Fruit fly (Drosophila melanogaster) whole organism, pupa: ENCODE results near the gene CG11444.

Experiments used
- CG10348 ChIP-seq: fragments of 200-800 bp; sonication (Bioruptor generic); IDR thresholded peaks from 2 replicates; pipeline ENCODE4 v1.3.6; 2022; ENCODE audit warnings: missing biosample characterization, missing genetic modification characterization
- CG12605 ChIP-seq: fragments of 200-800 bp; sonication (Bioruptor generic); IDR thresholded peaks from 2 replicates; pipeline ENCODE4 v1.3.6; 2022; ENCODE audit warnings: missing biosample characterization, missing genetic modification characterization
- CG13204 ChIP-seq: fragments of 200-800 bp; sonication (Bioruptor generic); optimal IDR thresholded peaks from 2 replicates; lab custom pipeline; 2018; ENCODE audit warnings: missing biosample characterization, mild to moderate bottlenecking, missing genetic modification characterization, moderate library complexity
- CG14655 ChIP-seq: fragments of 200-800 bp; sonication (Bioruptor generic); optimal IDR thresholded peaks from 3 replicates; lab custom pipeline; 2017; ENCODE audit warnings: mild to moderate bottlenecking, missing biosample characterization, missing genetic modification reagents, missing genetic modification characterization
- CG15710 ChIP-seq: fragments of 200-800 bp; sonication (Bioruptor generic); optimal IDR thresholded peaks from 2 replicates; lab custom pipeline; 2018; ENCODE audit warnings: missing biosample characterization, mild to moderate bottlenecking, missing genetic modification characterization, moderate library complexity
- CG17806 ChIP-seq: fragments of 200-800 bp; sonication (Bioruptor generic); optimal IDR thresholded peaks from 2 replicates; lab custom pipeline; 2018; ENCODE audit warnings: missing biosample characterization, mild to moderate bottlenecking, missing genetic modification characterization, moderate library complexity
- CG32121 ChIP-seq: fragments of 200-800 bp; sonication (Bioruptor generic); IDR thresholded peaks from 2 replicates; pipeline ENCODE4 v1.3.6; 2022; ENCODE audit warnings: missing biosample characterization, missing genetic modification characterization
- CG34367 ChIP-seq: fragments of 200-800 bp; sonication (Bioruptor generic); optimal IDR thresholded peaks from 2 replicates; lab custom pipeline; 2018; ENCODE audit warnings: missing biosample characterization, mild to moderate bottlenecking, missing genetic modification characterization
- CG4496 ChIP-seq: fragments of 200-800 bp; sonication (Bioruptor generic); IDR thresholded peaks from 3 replicates; pipeline ENCODE4 v1.3.6; 2022; ENCODE audit warnings: missing biosample characterization, missing genetic modification characterization
- CG8159 ChIP-seq: fragments of 200-800 bp; sonication (Bioruptor generic); optimal IDR thresholded peaks from 3 replicates; lab custom pipeline; 2018; ENCODE audit warnings: missing biosample characterization, mild to moderate bottlenecking, missing genetic modification characterization, moderate library complexity
- CG8301 ChIP-seq: fragments of 200-800 bp; sonication (Bioruptor generic); optimal IDR thresholded peaks from 2 replicates; lab custom pipeline; 2018; ENCODE audit warnings: missing biosample characterization, mild to moderate bottlenecking, missing genetic modification characterization
- CG9948 ChIP-seq: fragments of 200-800 bp; sonication (Bioruptor generic); optimal IDR thresholded peaks from 2 replicates; lab custom pipeline; 2018; ENCODE audit warnings: missing biosample characterization, mild to moderate bottlenecking, missing genetic modification characterization, moderate library complexity
- EcR ChIP-seq: fragments of 200-800 bp; sonication (Bioruptor generic); optimal IDR thresholded peaks from 3 replicates; lab custom pipeline; 2019; ENCODE audit warnings: missing biosample characterization, missing genetic modification characterization, mild to moderate bottlenecking, moderate library complexity, missing genetic modification reagents
- Ets98B ChIP-seq: fragments of 200-800 bp; sonication (Bioruptor generic); IDR thresholded peaks from 2 replicates; pipeline ENCODE4 v1.3.6; 2022; ENCODE audit warnings: missing biosample characterization, missing genetic modification characterization
- Pif1A ChIP-seq: fragments of 200-800 bp; sonication (Bioruptor generic); optimal IDR thresholded peaks from 3 replicates; lab custom pipeline; 2016; ENCODE audit warnings: missing biosample characterization, missing genetic modification characterization
- Pif1B ChIP-seq: fragments of 200-800 bp; sonication (Bioruptor generic); optimal IDR thresholded peaks from 3 replicates; lab custom pipeline; 2016; ENCODE audit warnings: missing biosample characterization, missing genetic modification characterization
- Snoo ChIP-seq: fragments of 200-800 bp; sonication (Bioruptor generic); optimal IDR thresholded peaks from 3 replicates; lab custom pipeline; 2017; ENCODE audit warnings: missing biosample characterization, mild to moderate bottlenecking, missing genetic modification characterization, inconsistent platforms
- fd96Ca ChIP-seq: fragments of 200-800 bp; sonication (Bioruptor generic); IDR thresholded peaks from 3 replicates; pipeline ENCODE4 v1.3.6; 2022; ENCODE audit warnings: missing biosample characterization, missing genetic modification characterization
- gl ChIP-seq: fragments of 200-800 bp; sonication (Bioruptor generic); optimal IDR thresholded peaks from 2 replicates; lab custom pipeline; 2018; ENCODE audit warnings: missing biosample characterization, mild to moderate bottlenecking, missing genetic modification characterization
- rn ChIP-seq: fragments of 200-800 bp; sonication (Bioruptor generic); IDR thresholded peaks from 2 replicates; pipeline ENCODE4 v1.3.6; 2022; ENCODE audit warnings: missing biosample characterization, missing genetic modification characterization

The CG11444 gene

dm6 chrX:4588981-4589380 is 34.8 kb upstream of the CG11444 start:
- TF ChIP-seq rn (GFP tag; lab: Robert Waterston, UW) (no peak), EcR (GFP tag; lab: Kevin White, UChicago) (no peak), CG13204 (GFP tag; lab: Kevin White, UChicago) (no peak), CG14655 (no peak)

DNA sequence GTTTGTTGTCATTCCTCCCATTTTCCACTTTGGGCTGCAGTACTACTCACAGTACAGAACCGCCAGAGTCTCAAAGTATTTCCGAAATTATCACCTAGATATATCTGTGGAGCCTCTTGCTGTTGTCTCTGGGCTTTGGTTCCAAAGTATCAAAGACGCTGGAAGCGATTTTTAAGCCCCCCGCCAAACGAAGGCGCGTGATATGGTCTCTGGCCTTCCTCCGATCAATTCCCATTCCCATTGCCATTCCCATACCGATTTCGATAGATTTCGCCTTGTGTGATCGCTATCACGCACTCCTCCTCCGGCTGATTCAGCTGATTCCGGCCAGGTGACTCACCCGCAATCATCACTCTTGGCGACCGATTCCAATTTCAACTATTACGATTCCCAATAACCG is 33.4 kb upstream of the CG11444 start:
- TF ChIP-seq CG17806 (tag; lab: Kevin White, UChicago) (no peak), Pif1B (GFP tag; lab: Kevin White, UChicago) (no peak), rn (GFP tag; lab: Robert Waterston, UW) (no peak), CG10348 (GFP tag; lab: Robert Waterston, UW) (no peak), EcR (GFP tag; lab: Kevin White, UChicago) (no peak), Pif1A (no peak), CG15710 (tag; lab: Kevin White, UChicago) (no peak), CG12605 (GFP tag; lab: Robert Waterston, UW) (no peak), CG9948 (tag; lab: Kevin White, UChicago) (no peak), Snoo (no peak), gl (tag; lab: Kevin White, UChicago) (no peak)

dm6 chrX:4582422-4582821 is 28.2 kb upstream of the CG11444 start:
- no peak for TF ChIP-seq CG8159 (tag; lab: Kevin White, UChicago)
- TF ChIP-seq CG14655 = peak; percentile 23
- TF ChIP-seq CG8301 = peak; percentile 35
- 0 out of 2 replicates have a peak, but pooled peaks have one; percentile 31 for TF ChIP-seq Ets98B (GFP tag; lab: Robert Waterston, UW)
- no peak for TF ChIP-seq CG4496
- TF ChIP-seq CG32121 (GFP tag; lab: Robert Waterston, UW) = no peak
- no peak for TF ChIP-seq CG12605 (GFP tag; lab: Robert Waterston, UW)

DNA sequence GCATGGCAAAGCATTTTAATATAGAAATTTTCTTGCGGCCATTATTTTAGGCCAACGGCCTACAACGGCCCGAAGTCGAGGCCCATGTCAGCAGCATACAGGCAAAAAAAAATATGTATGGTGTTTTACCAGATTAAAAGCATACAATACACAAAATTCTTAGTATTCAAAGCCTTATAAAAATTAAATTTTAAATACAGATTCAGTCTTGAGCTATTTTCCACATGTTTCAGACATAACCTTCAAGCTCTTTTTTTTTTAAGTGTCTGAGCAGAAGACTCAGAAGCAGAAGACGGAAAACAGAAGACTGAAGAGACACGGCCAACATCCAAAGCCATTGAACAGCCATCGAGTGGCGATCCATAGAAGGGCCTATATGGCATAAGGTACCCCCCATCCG is 27.6 kb upstream of the CG11444 start:
- peak; percentile 4 for TF ChIP-seq CG15710 (tag; lab: Kevin White, UChicago)
- TF ChIP-seq gl (tag; lab: Kevin White, UChicago) = no peak
- peak; percentile 20 for TF ChIP-seq CG9948 (tag; lab: Kevin White, UChicago)
- no peak for TF ChIP-seq CG34367 (tag; lab: Kevin White, UChicago)
- TF ChIP-seq Ets98B (GFP tag; lab: Robert Waterston, UW) = no peak
- no peak for TF ChIP-seq CG10348 (GFP tag; lab: Robert Waterston, UW)
- TF ChIP-seq Snoo = no peak
- TF ChIP-seq CG13204 (GFP tag; lab: Kevin White, UChicago) = no peak
- TF ChIP-seq Pif1A = no peak
- TF ChIP-seq CG14655 = peak; percentile 31
- no peak for TF ChIP-seq fd96Ca (GFP tag; lab: Robert Waterston, UW)
- no peak for TF ChIP-seq rn (GFP tag; lab: Robert Waterston, UW)
- no peak for TF ChIP-seq CG4496
- no peak for TF ChIP-seq CG12605 (GFP tag; lab: Robert Waterston, UW)
- no peak for TF ChIP-seq CG32121 (GFP tag; lab: Robert Waterston, UW)
- TF ChIP-seq Pif1B (GFP tag; lab: Kevin White, UChicago) = no peak
- TF ChIP-seq CG8159 (tag; lab: Kevin White, UChicago) = peak; percentile 9

- TF ChIP-seq CG8159 (tag; lab: Kevin White, UChicago) (peak; percentile 27), Ets98B (GFP tag; lab: Robert Waterston, UW) (no peak)
Observed at dm6 chrX:4573971-4574370, 19.8 kb upstream of the CG11444 start.

dm6 chrX:4571829-4572228 is 17.6 kb upstream of the CG11444 start, which contains the start of gene CG12684:
TSS of gene CG12684 (minus strand) at chrX:4571929.
- no peak for TF ChIP-seq CG34367 (tag; lab: Kevin White, UChicago)
- TF ChIP-seq CG8159 (tag; lab: Kevin White, UChicago) = no peak
- TF ChIP-seq CG14655 = no peak
- TF ChIP-seq CG17806 (tag; lab: Kevin White, UChicago) = no peak
- TF ChIP-seq Pif1A = no peak
- TF ChIP-seq CG13204 (GFP tag; lab: Kevin White, UChicago) = no peak
- TF ChIP-seq CG15710 (tag; lab: Kevin White, UChicago) = no peak
- no peak for TF ChIP-seq Pif1B (GFP tag; lab: Kevin White, UChicago)
- no peak for TF ChIP-seq EcR (GFP tag; lab: Kevin White, UChicago)
- no peak for TF ChIP-seq CG32121 (GFP tag; lab: Robert Waterston, UW)
- TF ChIP-seq rn (GFP tag; lab: Robert Waterston, UW) = no peak
- TF ChIP-seq Ets98B (GFP tag; lab: Robert Waterston, UW) = no peak
- TF ChIP-seq CG10348 (GFP tag; lab: Robert Waterston, UW) = no peak
- TF ChIP-seq CG4496 = no peak
- no peak for TF ChIP-seq fd96Ca (GFP tag; lab: Robert Waterston, UW)
- TF ChIP-seq, all 21 proteins: peak for 0

DNA sequence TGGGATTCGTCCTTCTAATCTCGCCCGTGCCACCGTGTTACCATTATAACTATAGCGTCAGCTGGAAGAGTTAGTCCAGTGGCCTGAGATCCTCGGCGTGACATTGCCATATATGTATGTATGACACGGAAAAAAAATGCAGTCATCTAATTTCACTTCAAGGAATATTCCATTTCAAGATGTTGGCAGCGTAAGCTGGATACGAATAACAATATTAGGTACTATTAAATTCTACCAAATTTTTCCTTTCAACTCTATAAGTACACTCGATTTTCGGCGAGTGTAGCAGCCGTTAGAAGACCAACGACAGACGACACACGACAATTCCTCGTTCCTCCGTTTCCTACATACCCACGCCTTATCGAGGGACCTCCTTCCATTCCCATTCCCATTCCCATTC is 10.8 kb upstream of the CG11444 start:
- TF ChIP-seq CG12605 (GFP tag; lab: Robert Waterston, UW) (no peak), gl (tag; lab: Kevin White, UChicago) (no peak), CG8159 (tag; lab: Kevin White, UChicago) (no peak), Ets98B (GFP tag; lab: Robert Waterston, UW) (no peak)
